Fruit fly (Drosophila melanogaster) S2 (cell line): ENCODE results near the gene CG17124.

Experiments
- CG8478 ChIP-seq: fragments of >200 bp; optimal IDR thresholded peaks from 2 replicates; lab custom pipeline; 2018
- CTCF ChIP-seq, 2 experiments: fragments of >200 bp; optimal IDR thresholded peaks; 2 replicates each; lab custom pipeline; 2018

The CG17124 gene

dm6 chr2L:10759624-10760023, 3.5 kb upstream of the CG17124 start:
- no peak for TF ChIP-seq CTCF (optimal IDR thresholded peaks at IDR 0.05; lab: Kevin White, UChicago)
- no peak for TF ChIP-seq CG8478

DNA sequence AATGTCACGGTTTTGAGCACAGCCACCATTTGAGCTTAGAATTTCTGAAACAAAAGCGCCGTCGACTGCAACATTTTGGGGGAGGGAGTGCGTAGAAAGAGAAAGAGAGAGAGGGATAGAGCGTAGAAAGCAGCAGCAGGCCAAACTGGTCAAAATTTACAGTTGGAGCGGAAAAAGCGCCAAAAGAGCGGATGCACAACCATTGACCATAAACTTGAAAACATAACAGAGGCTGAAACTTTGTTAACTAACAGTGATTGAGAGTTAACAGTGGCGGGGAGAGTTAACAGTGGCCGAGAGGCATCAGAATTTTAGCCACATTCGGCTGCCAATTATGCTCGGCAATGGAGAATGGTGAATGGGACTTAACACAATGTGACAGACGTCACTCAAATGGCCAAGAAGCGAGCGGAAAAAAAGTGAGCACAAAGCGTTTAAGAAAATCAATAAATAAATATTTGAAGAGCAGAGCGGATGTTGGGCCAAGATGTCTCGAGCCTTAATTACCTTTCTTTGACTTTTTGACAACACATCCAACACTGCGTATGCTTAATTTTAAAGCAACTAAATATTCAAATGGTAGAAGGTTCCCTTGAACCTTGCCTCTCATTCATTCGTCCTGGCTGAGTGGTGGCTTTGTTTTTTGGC, 1.0 kb upstream of the CG17124 start:
- TF ChIP-seq CTCF (optimal IDR thresholded peaks at IDR 0.05; lab: Kevin White, UChicago) = no peak
- TF ChIP-seq CG8478 = no peak

DNA sequence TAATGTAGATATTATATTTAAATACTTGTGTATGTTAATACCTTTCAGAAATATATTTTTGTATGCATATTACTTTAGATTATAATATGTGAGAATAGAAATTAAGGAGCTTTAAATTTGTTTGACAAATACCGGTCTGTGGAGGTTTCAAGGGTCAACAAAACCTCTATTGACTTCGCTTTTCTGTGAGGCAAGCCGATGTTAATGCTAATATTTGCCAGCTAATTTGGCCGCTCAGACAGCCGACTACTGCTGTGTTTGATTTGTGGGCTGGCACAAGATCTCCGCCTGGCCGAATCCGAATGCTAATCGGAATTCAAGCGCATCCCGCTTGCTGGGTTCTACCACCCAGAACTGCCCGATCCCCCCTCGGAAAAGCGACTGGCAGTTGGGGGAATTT, 1.5 kb downstream of the CG17124 start:
- TF ChIP-seq CTCF (optimal IDR thresholded peaks at IDR 0.05; lab: Kevin White, UChicago) (no peak), CG8478 (no peak)

DNA sequence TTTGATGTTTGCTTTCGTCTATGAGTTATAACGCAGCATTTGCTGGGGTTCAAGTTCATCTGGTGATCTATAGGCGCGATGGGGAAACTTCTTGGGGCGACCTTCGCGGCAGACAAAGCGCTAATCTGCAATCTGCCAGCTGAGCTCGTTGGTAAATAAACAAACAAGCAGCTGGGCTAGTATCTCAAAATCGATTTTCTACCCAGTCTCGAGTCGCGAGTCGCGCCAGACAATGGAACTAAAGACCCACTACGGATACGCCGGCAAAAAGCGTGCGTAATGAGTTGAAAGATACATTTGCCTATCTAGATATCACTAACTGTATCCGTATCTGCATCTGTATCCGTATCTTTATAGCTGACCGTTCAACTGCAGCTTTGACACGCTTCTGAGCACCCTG, 2.5 kb downstream of the CG17124 start:
- TF ChIP-seq CTCF (optimal IDR thresholded peaks at IDR 0.05; lab: Kevin White, UChicago) = no peak
- no peak for TF ChIP-seq CG8478

- no peak for TF ChIP-seq CG8478
- no peak for TF ChIP-seq CTCF (optimal IDR thresholded peaks at IDR 0.05; lab: Kevin White, UChicago)
Measured at dm6 chr2L:10752668-10753067, 3.5 kb downstream of the CG17124 start.

dm6 chr2L:10751879-10752620, 4.1 kb downstream of the CG17124 start:
- TF ChIP-seq CTCF (optimal IDR thresholded peaks at IDR 0.05; lab: Kevin White, UChicago) = no peak
- TF ChIP-seq CG8478 = no peak

DNA sequence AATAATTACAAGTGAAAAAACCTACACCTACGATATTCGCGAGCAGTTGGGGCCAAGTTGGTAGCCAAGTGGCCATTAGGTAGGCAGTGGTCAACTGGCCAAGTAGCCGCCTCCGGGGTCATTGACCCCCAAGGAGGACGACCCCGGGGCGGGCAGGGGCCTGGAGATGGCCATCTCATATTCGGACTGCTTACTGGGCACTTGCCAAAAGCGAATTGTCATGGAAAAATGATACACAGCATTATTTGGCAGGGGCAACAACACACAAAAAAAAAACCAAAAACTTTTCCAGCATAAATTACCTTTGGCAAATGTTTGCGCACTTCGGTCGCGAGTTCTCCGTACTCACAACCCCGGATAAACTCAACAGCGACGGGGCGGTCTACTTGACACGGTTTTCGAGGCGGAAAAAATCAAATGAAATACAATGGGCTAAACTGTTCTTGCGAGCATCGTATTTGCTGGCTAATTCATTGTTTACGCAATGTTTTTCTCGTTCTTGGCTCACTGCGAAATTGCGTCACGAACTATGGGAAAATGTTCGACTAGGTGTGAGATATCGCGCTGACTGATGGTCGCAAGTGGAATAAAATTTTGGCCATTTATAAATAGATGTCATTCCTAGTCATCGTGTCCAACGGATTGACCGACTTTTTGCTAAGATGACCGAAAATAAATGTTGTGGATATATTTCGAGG, 5.1 kb downstream of the CG17124 start:
- TF ChIP-seq CTCF (optimal IDR thresholded peaks at IDR 0.05; lab: Kevin White, UChicago) = no peak
- TF ChIP-seq CG8478 = no peak

- TF ChIP-seq CG8478 (no peak), CTCF (optimal IDR thresholded peaks at IDR 0.05; lab: Kevin White, UChicago) (no peak)
Measured at dm6 chr2L:10749607-10750467, 6.3 kb downstream of the CG17124 start.

DNA sequence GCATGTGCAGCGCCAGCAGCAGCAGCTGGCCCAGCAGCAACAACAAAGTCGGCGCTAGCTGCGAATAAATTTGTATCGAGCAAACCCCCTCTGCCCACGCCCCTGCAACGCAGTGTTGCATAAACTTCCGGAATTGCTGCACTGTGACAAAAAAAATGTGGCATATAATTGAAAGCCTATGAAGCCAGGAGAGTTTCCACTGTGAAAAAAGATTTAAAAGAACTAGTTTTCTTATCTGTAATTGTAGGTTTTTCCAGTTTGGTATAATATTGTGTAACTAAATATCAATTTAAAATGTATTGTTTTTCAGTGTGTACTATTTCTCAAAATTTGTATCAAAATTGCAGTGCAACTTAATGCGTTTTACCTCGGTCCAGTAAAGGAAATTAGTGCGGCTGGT, 7.9 kb downstream of the CG17124 start:
- TF ChIP-seq CTCF (optimal IDR thresholded peaks at IDR 0.05; lab: Kevin White, UChicago) (no peak), CG8478 (no peak)

DNA sequence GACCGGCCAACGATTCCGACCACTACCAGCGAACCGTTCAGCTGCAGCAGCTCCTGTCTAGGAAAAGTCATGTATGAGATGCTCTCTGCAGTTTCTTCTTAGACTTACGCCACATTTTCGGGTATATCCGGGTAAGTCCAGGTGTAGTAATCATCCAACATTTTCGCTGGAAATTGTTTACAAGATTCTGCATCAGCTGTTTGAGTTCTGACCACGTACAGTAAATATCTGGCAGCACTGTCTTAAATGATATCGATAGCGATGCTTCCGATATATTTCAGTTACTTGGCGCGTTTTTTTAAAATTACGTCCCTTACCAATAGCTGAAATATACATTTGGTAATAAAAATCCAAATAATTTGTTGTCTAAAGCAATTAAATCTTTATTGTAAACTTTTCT, 12.4 kb downstream of the CG17124 start, which contains the start of gene CG6729:
Gene CG6729, minus strand, starts transcription at position 222 of the 400 bp plus-strand sequence.
- TF ChIP-seq CG8478 (no peak), CTCF (optimal IDR thresholded peaks at IDR 0.05; lab: Kevin White, UChicago) (no peak)

- TF ChIP-seq CTCF (optimal IDR thresholded peaks at IDR 0.05; lab: Kevin White, UChicago) (no peak), CG8478 (no peak)
Measured at dm6 chr2L:10736993-10737756, 18.9 kb downstream of the CG17124 start, which contains the start of the genes Vha16-5 and CG12299. Gene Vha16-5, minus strand, starts transcription at chr2L:10737043. Gene CG12299, plus strand, starts transcription at chr2L:10737345.

DNA sequence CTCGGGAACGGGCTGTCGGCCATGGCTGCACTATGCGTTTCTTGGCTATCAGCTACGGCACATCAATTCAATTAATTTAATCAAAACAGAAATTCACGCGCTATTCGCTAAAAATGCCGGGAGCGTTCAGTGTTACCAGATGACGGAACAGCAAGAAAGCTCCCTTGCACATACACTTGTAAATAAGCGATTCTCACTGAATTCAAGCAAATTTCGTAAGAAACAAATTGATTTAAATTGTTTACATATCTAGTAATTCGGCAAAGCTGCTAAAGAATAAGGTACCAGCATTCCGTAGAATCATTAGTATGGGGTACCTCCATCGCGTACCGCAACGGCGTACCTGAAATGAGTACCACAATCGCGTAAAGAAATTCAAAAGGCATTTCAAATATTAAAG, 20.2 kb downstream of the CG17124 start, which contains the start of gene Nup107:
Gene Nup107, minus strand, starts transcription at position 149 of the 400 bp plus-strand sequence.
- TF ChIP-seq CG8478 (no peak), CTCF (optimal IDR thresholded peaks at IDR 0.05; lab: Kevin White, UChicago) (no peak)

dm6 chr2L:10732343-10732808, 23.7 kb downstream of the CG17124 start, which contains the start of the genes EMC3 and Dpy-30L1:
Gene EMC3, minus strand, starts transcription at chr2L:10732423.
Gene Dpy-30L1, plus strand, starts transcription at chr2L:10732653.
- no peak for TF ChIP-seq CTCF (optimal IDR thresholded peaks at IDR 0.05; lab: Kevin White, UChicago)
- TF ChIP-seq CG8478 = no peak

DNA sequence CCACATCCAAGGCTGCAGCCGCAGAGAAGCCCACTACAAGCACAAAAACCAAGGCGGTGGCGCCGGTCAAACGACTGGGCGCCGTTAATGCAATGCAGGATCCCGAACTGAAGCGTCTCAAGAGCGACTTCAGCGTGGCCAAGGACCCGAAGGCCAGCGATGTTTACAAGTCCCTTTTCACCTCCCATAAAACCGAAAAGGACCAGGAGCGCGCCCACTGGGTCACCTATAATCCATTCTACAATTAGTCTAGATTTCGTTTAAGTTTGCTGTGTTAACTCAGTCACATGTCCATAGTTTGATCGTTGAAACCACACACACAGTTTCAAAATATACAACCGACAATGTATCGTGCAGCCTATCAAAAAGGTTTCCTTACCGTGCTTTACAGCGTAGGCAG, 26.2 kb downstream of the CG17124 start, which contains the start of gene CG17118:
Gene CG17118, plus strand, starts transcription at position 301 of the 400 bp plus-strand sequence.
- no peak for TF ChIP-seq CG8478
- no peak for TF ChIP-seq CTCF (optimal IDR thresholded peaks at IDR 0.05; lab: Kevin White, UChicago)
